Fruit fly (Drosophila melanogaster): ENCODE data around the gene CG5265.

dm6 chr3R:17122796-17123504 lies 15.8 kb upstream of the CG5265 start:
- no peak for TF ChIP-seq pan (optimal IDR thresholded peaks at IDR 0.05)
- no peak for TF ChIP-seq usp (GFP tag; optimal IDR thresholded peaks at IDR 0.05)
- no peak for TF ChIP-seq CG8478 (optimal IDR thresholded peaks at IDR 0.05)
- no peak for TF ChIP-seq psq (optimal IDR thresholded peaks at IDR 0.05)

Data from whole organism.